Worm (Caenorhabditis elegans) whole organism, young adult: Measurements from ENCODE around the gene K11H12.8.

Experiments
- B0019.2 ChIP-seq: fragments of 200-800 bp; sonication (Bioruptor generic); conservative IDR thresholded peaks from 2 replicates; pipeline ENCODE4 v1.3.6; 2022; ENCODE audit warnings: missing genetic modification reagents, missing genetic modification characterization, missing compliant biosample characterization
- B0336.3 ChIP-seq: fragments of 200-800 bp; sonication (Bioruptor generic); IDR thresholded peaks from 2 replicates; pipeline ENCODE4 v1.3.6; 2022; ENCODE audit warnings: missing genetic modification characterization, missing compliant biosample characterization
- D2030.7 ChIP-seq: fragments of 200-800 bp; sonication (Bioruptor generic); IDR thresholded peaks from 2 replicates; pipeline ENCODE4 v1.3.6; 2022; ENCODE audit warnings: missing genetic modification reagents, missing genetic modification characterization, missing compliant biosample characterization
- F33H1.4 ChIP-seq: fragments of 200-800 bp; sonication (Bioruptor generic); IDR thresholded peaks from 2 replicates; pipeline ENCODE4 v1.3.6; 2022; ENCODE audit warnings: missing genetic modification reagents, missing genetic modification characterization, missing compliant biosample characterization
- F57A8.1 ChIP-seq: fragments of 200-800 bp; sonication (Bioruptor generic); optimal IDR thresholded peaks from 2 replicates; lab custom pipeline; 2018; ENCODE audit warnings: mild to moderate bottlenecking, missing genetic modification characterization, moderate library complexity, missing compliant biosample characterization
- K12H6.12 ChIP-seq: fragments of 200-800 bp; sonication (Bioruptor generic); optimal IDR thresholded peaks from 2 replicates; lab custom pipeline; 2018; ENCODE audit warnings: mild to moderate bottlenecking, missing genetic modification characterization, missing compliant biosample characterization
- ama-1 ChIP-seq, 3 experiments: fragments of 150-350 bp in 1 of 3; sonication (generic microtip) in 2 of 3; optimal IDR thresholded peaks; 2 replicates each; lab custom pipeline; 2014 to 2018; ENCODE audit warnings: missing biosample characterization in 2 of 3, missing genetic modification characterization in 2 of 3, missing genetic modification reagents in 2 of 3
- ceh-27 ChIP-seq: fragments of 200-800 bp; sonication (Bioruptor generic); optimal IDR thresholded peaks from 2 replicates; lab custom pipeline; 2018; ENCODE audit warnings: mild to moderate bottlenecking, missing genetic modification characterization, moderate library complexity, missing compliant biosample characterization
- ceh-58 ChIP-seq: fragments of 200-800 bp; sonication (Bioruptor generic); IDR thresholded peaks from 2 replicates; pipeline ENCODE4 v1.3.6; 2022; ENCODE audit warnings: missing genetic modification characterization, missing compliant biosample characterization
- ceh-91 ChIP-seq: fragments of 200-800 bp; sonication (Bioruptor generic); IDR thresholded peaks from 2 replicates; pipeline ENCODE4 v1.3.6; 2022; ENCODE audit warnings: missing genetic modification reagents, missing genetic modification characterization, missing compliant biosample characterization
- dox-1 ChIP-seq: fragments of 200-800 bp; sonication (Bioruptor generic); IDR thresholded peaks from 2 replicates; pipeline ENCODE4 v1.3.6; 2022; ENCODE audit warnings: missing genetic modification reagents, missing genetic modification characterization, missing compliant biosample characterization
- nfya-2 ChIP-seq: fragments of 200-800 bp; sonication (Bioruptor generic); IDR thresholded peaks from 2 replicates; pipeline ENCODE4 v1.3.6; 2022; ENCODE audit warnings: missing genetic modification reagents, missing genetic modification characterization, missing compliant biosample characterization
- nhr-179 ChIP-seq: sonication (generic microtip); optimal IDR thresholded peaks from 2 replicates; lab custom pipeline; 2016; ENCODE audit warnings: mild to moderate bottlenecking, missing genetic modification characterization, missing compliant biosample characterization
- repo-1 ChIP-seq: sonication (generic microtip); optimal IDR thresholded peaks from 2 replicates; lab custom pipeline; 2017; ENCODE audit warnings: mild to moderate bottlenecking, missing genetic modification characterization, missing compliant biosample characterization

K11H12.8 gene

DNA sequence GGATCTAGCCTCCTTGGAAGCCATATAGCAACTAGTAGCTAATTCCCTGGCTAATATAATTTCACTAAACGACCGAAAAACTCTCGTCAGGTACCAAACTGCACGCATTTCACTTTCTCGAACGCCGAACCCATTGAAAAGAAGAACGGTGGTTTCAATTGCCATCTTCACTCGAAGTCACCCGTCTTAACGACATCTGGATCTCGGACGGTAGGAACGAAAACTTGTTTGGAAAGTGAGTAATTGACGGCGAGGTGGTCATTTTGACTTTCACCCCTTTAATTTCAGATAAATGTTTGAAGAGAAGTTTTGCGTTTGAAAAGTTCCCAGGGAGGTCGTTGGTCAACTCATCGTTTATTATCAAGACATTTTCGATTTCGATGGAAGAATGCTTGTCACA lies 29.6 kb downstream of the K11H12.8 start (continued):
- no peak for TF ChIP-seq B0336.3 (GFP tag; lab: Robert Waterston, UW)
- no peak for TF ChIP-seq repo-1 (tag; lab: Kevin White, UChicago)
- TF ChIP-seq F57A8.1 (GFP tag; lab: Kevin White, UChicago) = no peak
- TF ChIP-seq dox-1 (GFP tag; lab: Robert Waterston, UW) = no peak
- TF ChIP-seq F33H1.4 (GFP tag; lab: Robert Waterston, UW) = no peak
- TF ChIP-seq K12H6.12 (tag; lab: Kevin White, UChicago) = no peak

ce11 chrIV:698304-698703 lies 43.1 kb downstream of the K11H12.8 start, which contains the start of gene Y55F3C.17:
TSS of gene Y55F3C.17 (minus strand) at chrIV:698404.
- TF ChIP-seq nhr-179 (tag; lab: Kevin White, UChicago) (no peak), ceh-27 (GFP tag; lab: Kevin White, UChicago) (no peak), ceh-58 (GFP tag; lab: Robert Waterston, UW) (no peak)
- TF ChIP-seq, all 124 proteins: peak for 0

- TF ChIP-seq B0019.2 (GFP tag; lab: Robert Waterston, UW) (no peak), B0336.3 (GFP tag; lab: Robert Waterston, UW) (no peak), nfya-2 (no peak), ama-1 (optimal IDR thresholded peaks at IDR 0.05; lab: Kevin White, UChicago) (no peak), ama-1 (GFP tag; optimal IDR thresholded peaks at IDR 0.05; lab: Kevin White, UChicago) (no peak), ceh-91 (GFP tag; lab: Robert Waterston, UW) (no peak), D2030.7 (GFP tag; lab: Robert Waterston, UW) (no peak)
- TF ChIP-seq, all 124 proteins: peak for 0
Measured at ce11 chrIV:707635-708034, 52.4 kb downstream of the K11H12.8 start, which contains the start of gene cutl-26. TSS of gene cutl-26 (minus strand) at chrIV:707735.
